Worm (Caenorhabditis elegans) whole organism, early embryonic: ENCODE measurements around the gene srh-131.

Experiments used
- ama-1 ChIP-seq: fragments of 150-350 bp; optimal IDR thresholded peaks from 2 replicates; lab custom pipeline; 2014
- ceh-13 ChIP-seq: fragments of 200-800 bp; sonication (Bioruptor generic); optimal IDR thresholded peaks from 2 replicates; lab custom pipeline; 2018; ENCODE audit warnings: mild to moderate bottlenecking, missing genetic modification characterization, missing compliant biosample characterization
- flt-1 ChIP-seq: fragments of 200-800 bp; sonication (Bioruptor generic); IDR thresholded peaks from 2 replicates; pipeline ENCODE4 v1.3.6; 2022; ENCODE audit warnings: missing genetic modification characterization, missing compliant biosample characterization
- tbx-37 ChIP-seq: fragments of 200-800 bp; sonication (Bioruptor generic); conservative IDR thresholded peaks from 2 replicates; pipeline ENCODE4 v1.3.6; 2022; ENCODE audit warnings: missing genetic modification reagents, missing genetic modification characterization, missing compliant biosample characterization

ce11 chrV:16987783-16988182 is 17.5 kb upstream of the srh-131 start:
- no peak for TF ChIP-seq tbx-37 (GFP tag; lab: Robert Waterston, UW)
- TF ChIP-seq ama-1 (lab: Kevin White, UChicago), result no peak
- no peak for TF ChIP-seq flt-1 (GFP tag; lab: Robert Waterston, UW)
- TF ChIP-seq ceh-13, result no peak
